Fruit fly (Drosophila melanogaster) whole organism, embryonic: ENCODE measurements around the gene CG34125.

Source experiments
- Abd-B ChIP-seq: fragments of 200-800 bp; sonication (Bioruptor generic); optimal IDR thresholded peaks from 2 replicates; lab custom pipeline; 2018; ENCODE audit warnings: missing biosample characterization, mild to moderate bottlenecking, missing genetic modification characterization, moderate library complexity
- Ada2b ChIP-seq: fragments of 200-800 bp; sonication (Bioruptor generic); IDR thresholded peaks from 2 replicates; pipeline ENCODE4 v1.3.6; 2022; ENCODE audit warnings: missing biosample characterization, missing genetic modification characterization
- Atf3 ChIP-seq: fragments of 200-800 bp; sonication (Bioruptor generic); optimal IDR thresholded peaks from 3 replicates; lab custom pipeline; 2016; ENCODE audit warnings: missing biosample characterization, missing genetic modification characterization
- B-H1 ChIP-seq: fragments of 200-800 bp; sonication (Bioruptor generic); IDR thresholded peaks from 3 replicates; pipeline ENCODE4 v1.3.6; 2022; ENCODE audit warnings: missing biosample characterization, missing genetic modification characterization
- BEAF-32 ChIP-seq: fragments of 200-800 bp; sonication (Bioruptor generic); optimal IDR thresholded peaks from 3 replicates; lab custom pipeline; 2017; ENCODE audit warnings: missing biosample characterization, missing genetic modification characterization, mild to moderate bottlenecking, moderate library complexity, missing genetic modification reagents
- CG10147 ChIP-seq: fragments of 200-800 bp; sonication (Bioruptor generic); optimal IDR thresholded peaks from 2 replicates; lab custom pipeline; 2019; ENCODE audit warnings: missing biosample characterization, mild to moderate bottlenecking, missing genetic modification characterization, moderate library complexity
- CG12155 ChIP-seq: fragments of 200-800 bp; sonication (Bioruptor generic); optimal IDR thresholded peaks from 3 replicates; lab custom pipeline; 2016; ENCODE audit warnings: missing biosample characterization, missing genetic modification characterization
- CG12391 ChIP-seq: fragments of 200-800 bp; sonication (Bioruptor generic); optimal IDR thresholded peaks from 3 replicates; lab custom pipeline; 2018; ENCODE audit warnings: missing biosample characterization, mild to moderate bottlenecking, missing genetic modification characterization, moderate library complexity
- CG12942 ChIP-seq: fragments of 200-800 bp; sonication (Bioruptor generic); optimal IDR thresholded peaks from 3 replicates; lab custom pipeline; 2016; ENCODE audit warnings: missing biosample characterization, missing genetic modification characterization
- CG14014 ChIP-seq: fragments of 200-800 bp; sonication (Bioruptor generic); IDR thresholded peaks from 2 replicates; pipeline ENCODE4 v1.3.6; 2022; ENCODE audit warnings: missing biosample characterization, missing genetic modification characterization
- CG15479 ChIP-seq: fragments of 200-800 bp; sonication (Bioruptor generic); optimal IDR thresholded peaks from 3 replicates; lab custom pipeline; 2019; ENCODE audit warnings: missing biosample characterization, mild to moderate bottlenecking, missing genetic modification characterization, moderate library complexity
- CG15514 ChIP-seq: fragments of 200-800 bp; sonication (Bioruptor generic); optimal IDR thresholded peaks from 3 replicates; lab custom pipeline; 2017; ENCODE audit warnings: missing biosample characterization, missing genetic modification characterization, mild to moderate bottlenecking, moderate library complexity, missing genetic modification reagents
- CG16863 ChIP-seq: fragments of 200-800 bp; sonication (Bioruptor generic); optimal IDR thresholded peaks from 3 replicates; lab custom pipeline; 2016; ENCODE audit warnings: missing biosample characterization, missing genetic modification characterization
- CG1792 ChIP-seq: fragments of 200-800 bp; sonication (Bioruptor generic); optimal IDR thresholded peaks from 2 replicates; lab custom pipeline; 2016; ENCODE audit warnings: missing biosample characterization, missing genetic modification characterization
- CG18619 ChIP-seq: fragments of 200-800 bp; sonication (Bioruptor generic); optimal IDR thresholded peaks from 3 replicates; lab custom pipeline; 2017; ENCODE audit warnings: missing biosample characterization, mild to moderate bottlenecking, missing genetic modification characterization
- CG2875 ChIP-seq: fragments of 200-800 bp; sonication (Bioruptor generic); optimal IDR thresholded peaks from 2 replicates; lab custom pipeline; 2017; ENCODE audit warnings: missing biosample characterization, mild to moderate bottlenecking, missing genetic modification characterization, missing genetic modification reagents
- CG31388 ChIP-seq: fragments of 200-800 bp; sonication (Bioruptor generic); optimal IDR thresholded peaks from 2 replicates; lab custom pipeline; 2016; ENCODE audit warnings: missing biosample characterization, missing genetic modification characterization
- CG31441 ChIP-seq: fragments of 200-800 bp; sonication (Bioruptor generic); IDR thresholded peaks from 2 replicates; pipeline ENCODE4 v1.3.6; 2022; ENCODE audit warnings: missing biosample characterization, missing genetic modification characterization
- CG6175 ChIP-seq: fragments of 200-800 bp; sonication (Bioruptor generic); IDR thresholded peaks from 3 replicates; pipeline ENCODE4 v1.3.6; 2022; ENCODE audit warnings: missing biosample characterization, missing genetic modification characterization
- CG6272 ChIP-seq: fragments of 200-800 bp; sonication (Bioruptor generic); IDR thresholded peaks from 2 replicates; pipeline ENCODE4 v1.3.6; 2022; ENCODE audit warnings: missing biosample characterization, missing genetic modification characterization
- CG6654 ChIP-seq: fragments of 200-800 bp; sonication (Bioruptor generic); optimal IDR thresholded peaks from 2 replicates; lab custom pipeline; 2017; ENCODE audit warnings: missing biosample characterization, mild to moderate bottlenecking, missing genetic modification characterization
- CG7271 ChIP-seq: fragments of 200-800 bp; sonication (Bioruptor generic); optimal IDR thresholded peaks from 2 replicates; lab custom pipeline; 2018; ENCODE audit warnings: missing biosample characterization, mild to moderate bottlenecking, missing genetic modification characterization, moderate library complexity
- CG7357 ChIP-seq: fragments of 200-800 bp; sonication (Bioruptor generic); IDR thresholded peaks from 3 replicates; pipeline ENCODE4 v1.3.6; 2022; ENCODE audit warnings: missing biosample characterization, missing genetic modification characterization
- HHEX ChIP-seq: fragments of 200-800 bp; sonication (Bioruptor generic); optimal IDR thresholded peaks from 3 replicates; lab custom pipeline; 2017; ENCODE audit warnings: missing biosample characterization, mild to moderate bottlenecking, missing genetic modification characterization, missing genetic modification reagents
- Hr51 ChIP-seq, 2 experiments: fragments of 200-800 bp; sonication (Bioruptor generic); optimal IDR thresholded peaks; 2 replicates in 1 of 2; 3 replicates in 1 of 2; lab custom pipeline; 2016 to 2018; ENCODE audit warnings: missing biosample characterization in 2 of 2, missing genetic modification characterization in 2 of 2, mild to moderate bottlenecking in 1 of 2, moderate library complexity in 1 of 2
- Jarid2 ChIP-seq: fragments of 200-800 bp; sonication (Bioruptor generic); optimal IDR thresholded peaks from 3 replicates; lab custom pipeline; 2017; ENCODE audit warnings: mild to moderate bottlenecking, missing biosample characterization, missing genetic modification reagents, missing genetic modification characterization
- Lhr ChIP-seq: fragments of 200-800 bp; sonication (Bioruptor generic); optimal IDR thresholded peaks from 3 replicates; lab custom pipeline; 2017; ENCODE audit warnings: mild to moderate bottlenecking, missing biosample characterization, missing genetic modification reagents, missing genetic modification characterization
- Lpt ChIP-seq: fragments of >200 bp; optimal IDR thresholded peaks from 2 replicates; lab custom pipeline; 2018; ENCODE audit warnings: missing biosample characterization, missing genetic modification characterization
- Nf-YB ChIP-seq: fragments of 200-800 bp; sonication (Bioruptor generic); optimal IDR thresholded peaks from 3 replicates; lab custom pipeline; 2019; ENCODE audit warnings: missing biosample characterization, mild to moderate bottlenecking, missing genetic modification characterization, moderate library complexity
- Poxn ChIP-seq: fragments of 200-800 bp; sonication (Bioruptor generic); IDR thresholded peaks from 2 replicates; pipeline ENCODE4 v1.3.6; 2022; ENCODE audit warnings: missing biosample characterization, missing genetic modification characterization
- Ptx1 ChIP-seq: fragments of 200-800 bp; sonication (Bioruptor generic); IDR thresholded peaks from 2 replicates; pipeline ENCODE4 v1.3.6; 2022; ENCODE audit warnings: missing biosample characterization, missing genetic modification characterization
- Six4 ChIP-seq: fragments of 200-800 bp; sonication (Bioruptor generic); optimal IDR thresholded peaks from 2 replicates; lab custom pipeline; 2016; ENCODE audit warnings: missing biosample characterization, missing genetic modification characterization
- Sox102F ChIP-seq: fragments of 200-800 bp; sonication (Bioruptor generic); optimal IDR thresholded peaks from 2 replicates; lab custom pipeline; 2018; ENCODE audit warnings: missing biosample characterization, mild to moderate bottlenecking, missing genetic modification characterization, moderate library complexity
- Sry-δ ChIP-seq: fragments of 200-800 bp; sonication (Bioruptor generic); optimal IDR thresholded peaks from 2 replicates; lab custom pipeline; 2016; ENCODE audit warnings: missing biosample characterization, missing genetic modification characterization
- Ssrp ChIP-seq: fragments of 200-800 bp; sonication (Bioruptor generic); optimal IDR thresholded peaks from 2 replicates; lab custom pipeline; 2018; ENCODE audit warnings: missing biosample characterization, mild to moderate bottlenecking, missing genetic modification characterization, moderate library complexity
- Stat92E ChIP-seq, 3 experiments: fragments of >200 bp in 2 of 3; fragments of 200-800 bp in 1 of 3; sonication (Bioruptor generic) in 1 of 3; optimal IDR thresholded peaks; 2 replicates each; lab custom pipeline; 2017 to 2019; ENCODE audit warnings: missing biosample characterization in 3 of 3, missing genetic modification characterization in 3 of 3, mild to moderate bottlenecking in 1 of 3, moderate library complexity in 1 of 3
- ab ChIP-seq: fragments of 200-800 bp; sonication (Bioruptor generic); optimal IDR thresholded peaks from 2 replicates; lab custom pipeline; 2016; ENCODE audit warnings: missing biosample characterization, missing genetic modification characterization
- ap ChIP-seq: fragments of 200-800 bp; sonication (Bioruptor generic); IDR thresholded peaks from 2 replicates; pipeline ENCODE4 v1.3.6; 2022; ENCODE audit warnings: missing biosample characterization, missing genetic modification characterization
- ara ChIP-seq: fragments of 200-800 bp; sonication (Bioruptor generic); IDR thresholded peaks from 2 replicates; pipeline ENCODE4 v1.3.6; 2022; ENCODE audit warnings: missing biosample characterization, missing genetic modification characterization
- bab2 ChIP-seq: fragments of 200-800 bp; sonication (Bioruptor generic); optimal IDR thresholded peaks from 2 replicates; lab custom pipeline; 2016; ENCODE audit warnings: missing biosample characterization, missing genetic modification characterization
- crol ChIP-seq: fragments of 200-800 bp; sonication (Bioruptor generic); IDR thresholded peaks from 2 replicates; pipeline ENCODE4 v1.3.6; 2022; ENCODE audit warnings: missing biosample characterization, missing genetic modification characterization
- dysf ChIP-seq: fragments of 200-800 bp; sonication (Bioruptor generic); IDR thresholded peaks from 3 replicates; pipeline ENCODE4 v1.3.6; 2022; ENCODE audit warnings: missing biosample characterization, missing genetic modification characterization
- exex ChIP-seq: fragments of 200-800 bp; sonication (Bioruptor generic); optimal IDR thresholded peaks from 4 replicates; lab custom pipeline; 2018; ENCODE audit warnings: missing biosample characterization, mild to moderate bottlenecking, missing genetic modification characterization, moderate library complexity
- gsb ChIP-seq: fragments of 200-800 bp; sonication (Bioruptor generic); IDR thresholded peaks from 2 replicates; pipeline ENCODE4 v1.3.6; 2022; ENCODE audit warnings: missing biosample characterization, missing genetic modification characterization
- lmd ChIP-seq: fragments of 200-800 bp; sonication (Bioruptor generic); IDR thresholded peaks from 2 replicates; pipeline ENCODE4 v1.3.6; 2022; ENCODE audit warnings: missing biosample characterization, missing genetic modification characterization
- phol ChIP-seq: fragments of 200-800 bp; sonication (Bioruptor generic); optimal IDR thresholded peaks from 3 replicates; lab custom pipeline; 2018; ENCODE audit warnings: missing biosample characterization, mild to moderate bottlenecking, missing genetic modification characterization, moderate library complexity
- row ChIP-seq: fragments of 200-800 bp; sonication (Bioruptor generic); IDR thresholded peaks from 3 replicates; pipeline ENCODE4 v1.3.6; 2022; ENCODE audit warnings: missing biosample characterization, missing genetic modification characterization
- salm ChIP-seq: fragments of 200-800 bp; sonication (Bioruptor generic); optimal IDR thresholded peaks from 2 replicates; lab custom pipeline; 2018; ENCODE audit warnings: missing biosample characterization, mild to moderate bottlenecking, missing genetic modification characterization
- ttk ChIP-seq: fragments of 200-800 bp; sonication (Bioruptor generic); IDR thresholded peaks from 2 replicates; pipeline ENCODE4 v2.1.2; 2022; ENCODE audit warnings: missing biosample characterization, missing genetic modification characterization
- unpg ChIP-seq: fragments of 200-800 bp; sonication (Bioruptor generic); optimal IDR thresholded peaks from 3 replicates; lab custom pipeline; 2018; ENCODE audit warnings: missing biosample characterization, mild to moderate bottlenecking, missing genetic modification characterization, moderate library complexity

Gene CG34125

DNA sequence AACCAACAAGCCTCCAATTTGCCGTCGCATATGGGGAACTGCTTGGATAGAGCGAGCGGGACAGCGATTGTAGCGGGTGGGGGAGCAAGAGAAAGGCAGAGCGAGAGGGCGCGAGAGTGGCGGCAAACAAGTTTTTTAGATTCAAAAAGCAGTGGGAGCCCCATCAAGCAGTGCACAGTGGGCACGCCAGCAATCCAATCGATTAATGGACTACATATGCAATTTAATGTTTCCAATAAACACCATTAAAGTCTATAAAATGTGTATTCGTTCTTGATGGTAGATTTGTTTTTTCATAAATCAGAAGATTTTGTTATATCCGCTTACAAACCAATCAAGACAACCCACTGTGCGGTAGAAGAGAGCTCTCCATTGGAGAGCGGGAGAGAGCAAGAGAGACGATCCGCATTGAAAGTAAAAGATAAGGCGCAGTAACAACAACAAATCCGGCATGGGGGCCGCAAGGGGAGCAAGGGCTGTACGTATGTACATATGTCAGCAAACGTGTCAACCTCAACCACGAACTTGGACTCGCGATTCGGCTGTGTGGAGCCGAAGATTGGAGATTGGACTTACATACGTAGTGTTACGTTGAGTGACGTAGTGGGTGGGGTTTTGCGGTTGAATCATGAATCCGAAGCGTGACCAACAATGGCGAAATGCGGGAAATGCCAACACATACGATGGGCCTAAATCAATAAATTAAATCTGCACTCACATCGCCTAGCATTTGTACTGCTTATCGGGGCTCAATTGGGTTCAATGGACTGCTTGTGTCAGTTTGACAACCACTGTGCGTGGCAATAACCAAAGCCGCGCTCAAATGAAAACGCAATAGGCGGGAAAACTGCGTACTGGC lies 32.2 kb downstream of the CG34125 start (continued):
- TF ChIP-seq Hr51 (GFP tag; optimal IDR thresholded peaks at IDR 0.05; lab: Kevin White, UChicago) (peak; percentile 98 to 99), Six4 (GFP tag; lab: Kevin White, UChicago) (peak; percentile 99), CG7271 (tag; lab: Kevin White, UChicago) (peak; percentile 89), Lpt (GFP tag; lab: Kevin White, UChicago) (no peak), Lhr (GFP tag; lab: Kevin White, UChicago) (peak; percentile 97), ara (peak; percentile 99), Stat92E (GFP tag; optimal IDR thresholded peaks at IDR 0.05; lab: Kevin White, UChicago) (peak in 1 of 3 experiments; percentile 95), CG6654 (peak; percentile 97), CG31388 (GFP tag; lab: Kevin White, UChicago) (peak; percentile 98), phol (tag; lab: Kevin White, UChicago) (peak; percentile 99), CG10147 (GFP tag; lab: Kevin White, UChicago) (peak; percentile 97), Abd-B (GFP tag; lab: Kevin White, UChicago) (no peak), CG12155 (GFP tag; lab: Kevin White, UChicago) (peak; percentile 98), exex (tag; lab: Kevin White, UChicago) (peak; percentile 88), Atf3 (GFP tag; lab: Kevin White, UChicago) (peak; percentile 99), CG6175 (peak; percentile 98), bab2 (peak; percentile 99), crol (GFP tag; lab: Robert Waterston, UW) (peak; percentile 96), Jarid2 (peak; percentile 94), Poxn (peak; percentile 96), ttk (GFP tag; lab: Robert Waterston, UW) (peak; percentile 99), CG1792 (GFP tag; lab: Kevin White, UChicago) (peak; percentile 99), CG6272 (GFP tag; lab: Robert Waterston, UW) (peak; percentile 99), HHEX (GFP tag; lab: Kevin White, UChicago) (peak; percentile 99), CG2875 (GFP tag; lab: Kevin White, UChicago) (peak; percentile 99), Ada2b (GFP tag; lab: Robert Waterston, UW) (peak; percentile 99), Sry-δ (GFP tag; lab: Kevin White, UChicago) (peak; percentile 81), Nf-YB (GFP tag; lab: Kevin White, UChicago) (peak; percentile 90), CG15514 (GFP tag; lab: Kevin White, UChicago) (peak; percentile 93), row (GFP tag; lab: Robert Waterston, UW) (peak; percentile 99), CG12942 (GFP tag; lab: Kevin White, UChicago) (peak; percentile 99), CG14014 (GFP tag; lab: Robert Waterston, UW) (peak; percentile 99), dysf (GFP tag; lab: Robert Waterston, UW) (peak; percentile 99)

DNA sequence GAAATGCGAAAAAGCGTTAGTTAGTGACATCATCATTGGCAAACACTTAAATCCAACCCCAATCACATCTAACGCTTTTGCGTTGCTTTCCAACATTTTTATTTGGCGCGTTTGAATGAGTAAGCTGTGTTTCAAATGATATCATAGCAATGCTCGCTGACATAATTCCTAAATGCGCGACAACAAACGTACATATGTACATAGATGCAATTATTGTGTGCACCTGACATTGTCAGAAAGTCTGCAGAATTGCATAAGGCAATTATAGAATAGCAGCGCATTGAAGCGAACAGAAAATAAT lies 32.7 kb downstream of the CG34125 start:
- TF ChIP-seq Sox102F: no peak
- TF ChIP-seq BEAF-32 (GFP tag; lab: Kevin White, UChicago): peak; percentile 19
- TF ChIP-seq unpg (GFP tag; lab: Kevin White, UChicago): no peak
- no peak for TF ChIP-seq CG12391 (tag; lab: Kevin White, UChicago)
- no peak for TF ChIP-seq B-H1
- peak; percentile 14 for TF ChIP-seq Ssrp (tag; lab: Kevin White, UChicago)
- TF ChIP-seq CG16863 (GFP tag; lab: Kevin White, UChicago): no peak
- TF ChIP-seq CG18619 (GFP tag; lab: Kevin White, UChicago): no peak
- TF ChIP-seq gsb (GFP tag; lab: Robert Waterston, UW): no peak
- TF ChIP-seq CG15479: peak; percentile 77
- TF ChIP-seq ap (GFP tag; lab: Robert Waterston, UW): no peak
- TF ChIP-seq CG7357: no peak
- TF ChIP-seq lmd: no peak
- 0 out of 2 replicates have a peak, but pooled peaks have one; percentile 5 for TF ChIP-seq Ptx1 (GFP tag; lab: Robert Waterston, UW)
- no peak for TF ChIP-seq ab (GFP tag; lab: Kevin White, UChicago)
- no peak for TF ChIP-seq salm (tag; lab: Kevin White, UChicago)
- TF ChIP-seq CG31441 (GFP tag; lab: Robert Waterston, UW): no peak
